Worm (Caenorhabditis elegans) whole organism, dauer: ENCODE data around the gene R10D12.1.

Source experiments
- unc-62 ChIP-seq: sonication (generic microtip); optimal IDR thresholded peaks from 2 replicates; lab custom pipeline; 2017; ENCODE audit warnings: missing biosample characterization, missing genetic modification reagents, missing genetic modification characterization

Gene R10D12.1

DNA sequence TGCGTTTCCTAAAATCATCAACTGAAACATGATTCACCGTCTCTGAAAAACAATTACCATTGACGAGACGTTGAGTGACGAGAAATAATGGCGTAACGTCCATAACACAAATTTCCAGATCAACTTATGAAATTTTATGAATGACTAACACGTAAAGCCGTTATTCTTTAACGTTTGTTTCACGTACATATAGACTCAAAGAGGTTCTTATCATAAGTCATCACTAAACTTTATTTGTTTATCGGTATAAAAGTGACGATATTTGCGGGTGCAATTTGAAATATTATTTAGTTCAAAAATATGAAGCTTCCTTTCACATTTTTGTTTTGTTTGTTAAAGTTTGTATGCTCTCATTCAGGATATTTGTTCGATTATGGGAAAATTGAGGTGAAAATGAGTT, 35.2 kb downstream of the R10D12.1 start, which contains the start of gene oac-3:
Gene oac-3 (plus strand): TSS at position 301 of the 400 bp plus-strand sequence.
- TF ChIP-seq unc-62, result no peak

- no peak for TF ChIP-seq unc-62
These were observed 36.1 kb downstream of the R10D12.1 start, which contains the start of gene cyp-35C1 for ce11 chrV:13898356-13898755. Gene cyp-35C1, minus strand, starts transcription at chrV:13898487.

ce11 chrV:13893583-13893982, 40.9 kb downstream of the R10D12.1 start:
- no peak for TF ChIP-seq unc-62

ce11 chrV:13892457-13893375, 41.7 kb downstream of the R10D12.1 start, which contains the start of gene sptl-3:
Gene sptl-3, plus strand, starts transcription at chrV:13893325.
- no peak for TF ChIP-seq unc-62

DNA sequence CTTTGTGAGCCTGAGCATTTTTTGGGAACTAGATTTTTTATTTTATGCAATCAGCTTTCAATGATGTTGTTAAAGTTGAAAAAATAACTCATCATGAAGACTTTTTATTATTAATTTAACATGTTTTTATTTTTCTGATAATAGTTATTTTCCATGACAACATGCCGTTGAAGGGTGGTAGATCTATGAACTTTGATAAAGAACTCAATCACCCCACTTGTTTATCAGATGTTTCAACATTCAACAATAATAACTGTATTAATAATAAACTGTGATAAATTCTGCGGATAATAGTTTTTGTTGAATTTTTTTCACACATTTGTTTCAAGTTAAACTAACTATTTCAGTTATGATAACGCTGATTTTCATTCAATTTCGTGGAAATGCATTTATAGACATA, 43.0 kb downstream of the R10D12.1 start:
- no peak for TF ChIP-seq unc-62

- TF ChIP-seq unc-62, result no peak
These were observed 44.0 kb downstream of the R10D12.1 start, which contains the start of gene lbp-8 for ce11 chrV:13890473-13890872. Gene lbp-8, plus strand, starts transcription at chrV:13890773.

DNA sequence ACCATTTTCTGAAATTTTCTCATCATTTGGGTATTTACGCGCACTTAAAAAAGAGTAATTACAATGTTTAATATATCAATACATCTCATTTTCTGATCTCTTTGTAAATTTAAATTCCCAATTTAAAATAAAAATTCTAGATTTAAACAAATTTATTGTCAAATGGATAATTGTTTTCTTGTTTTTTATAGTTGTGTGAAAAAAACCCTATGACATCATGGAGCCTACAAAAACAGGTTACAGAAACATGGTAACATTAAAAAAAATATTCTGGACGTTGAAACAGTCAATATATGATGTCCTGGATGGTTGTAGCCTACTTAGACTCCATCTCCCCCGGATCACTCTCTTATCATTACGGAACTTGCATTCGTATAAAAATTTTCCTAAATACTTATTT, 44.9 kb downstream of the R10D12.1 start, which contains the start of gene spp-12:
Gene spp-12 (plus strand): TSS at position 301 of the 400 bp plus-strand sequence.
- TF ChIP-seq unc-62, result no peak

DNA sequence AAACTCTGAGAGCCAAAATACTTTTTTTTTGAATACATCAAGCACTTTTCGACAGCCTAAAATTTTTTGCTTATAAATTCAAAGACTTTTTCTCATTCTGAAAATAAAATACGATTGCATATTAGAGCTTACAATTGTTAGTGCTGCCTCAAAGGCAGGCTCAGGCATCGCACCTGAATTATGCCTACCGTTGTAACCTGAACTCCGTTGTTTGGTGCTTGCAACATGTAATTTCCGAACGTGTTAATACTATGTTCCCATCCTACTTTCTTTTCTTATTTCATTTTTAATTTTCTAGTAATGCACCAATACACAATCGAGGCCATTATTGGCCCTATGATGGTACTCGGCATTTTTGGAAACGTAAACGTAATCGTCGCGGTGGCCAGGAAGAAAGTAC, 47.1 kb downstream of the R10D12.1 start, which contains the start of gene srsx-19:
Gene srsx-19 (plus strand): TSS at position 301 of the 400 bp plus-strand sequence.
- TF ChIP-seq unc-62, result no peak
